Worm (Caenorhabditis elegans): ENCODE measurements around the gene M05D6.8.
A peak's percentile ranks its signal among the peaks of the same experiment; 100 is the strongest.

M05D6.8 gene

ce11 chrII:8449660-8450118 lies 21.4 kb downstream of the M05D6.8 start, which contains the start of gene F22B5.4:
Gene F22B5.4, plus strand, starts transcription at chrII:8449710.
- TF ChIP-seq nhr-84 (tag; optimal IDR thresholded peaks at IDR 0.05): no peak
- no peak for TF ChIP-seq sox-4 (tag; optimal IDR thresholded peaks at IDR 0.05)
- TF ChIP-seq snpc-4 (tag; optimal IDR thresholded peaks at IDR 0.05): no peak
- TF ChIP-seq nhr-28 (tag; optimal IDR thresholded peaks at IDR 0.05): no peak
- peak; percentile 43 for TF ChIP-seq nhr-20 (tag; optimal IDR thresholded peaks at IDR 0.05)
- TF ChIP-seq nhr-11 (tag; optimal IDR thresholded peaks at IDR 0.05): no peak
- no peak for TF ChIP-seq mab-9 (GFP tag; IDR thresholded peaks at IDR 0.05)
- peak; percentile 11 for TF ChIP-seq elt-2 (tag; optimal IDR thresholded peaks at IDR 0.05)
- peak in 1 of 2 experiments; percentile 26 for TF ChIP-seq lin-35 (GFP tag; optimal IDR thresholded peaks at IDR 0.05)
- TF ChIP-seq rnt-1 (tag; optimal IDR thresholded peaks at IDR 0.05): no peak

ce11 chrII:8446731-8447130 lies 24.3 kb downstream of the M05D6.8 start, which contains the start of gene cut-3:
Gene cut-3, minus strand, starts transcription at chrII:8446831.
- no peak for TF ChIP-seq fkh-8 (tag; optimal IDR thresholded peaks at IDR 0.05)
- no peak for TF ChIP-seq zip-4 (GFP tag; optimal IDR thresholded peaks at IDR 0.05)
- no peak for TF ChIP-seq nhr-71 (tag; optimal IDR thresholded peaks at IDR 0.05)
- no peak for TF ChIP-seq egl-13 (tag; optimal IDR thresholded peaks at IDR 0.05)
- no peak for TF ChIP-seq ceh-90 (tag; optimal IDR thresholded peaks at IDR 0.05)
- no peak for TF ChIP-seq snu-23 (GFP tag; optimal IDR thresholded peaks at IDR 0.05)
- no peak for TF ChIP-seq dpl-1 (GFP tag; optimal IDR thresholded peaks at IDR 0.05)
- no peak for TF ChIP-seq zag-1 (tag; optimal IDR thresholded peaks at IDR 0.05)
- no peak for TF ChIP-seq ztf-4 (tag; optimal IDR thresholded peaks at IDR 0.05)
- no peak for TF ChIP-seq elt-3 (tag; optimal IDR thresholded peaks at IDR 0.05)
- TF ChIP-seq unc-62 (GFP tag; optimal IDR thresholded peaks at IDR 0.05): no peak
- no peak for TF ChIP-seq elt-2 (tag; optimal IDR thresholded peaks at IDR 0.05)
- no peak for TF ChIP-seq nhr-85 (tag)

ce11 chrII:8444007-8444406 lies 27.0 kb downstream of the M05D6.8 start, which contains the start of gene evl-20:
Gene evl-20, plus strand, starts transcription at chrII:8444307.
- TF ChIP-seq hlh-4 (tag; optimal IDR thresholded peaks at IDR 0.05) (no peak), ets-5 (GFP tag; IDR thresholded peaks at IDR 0.05) (no peak), mep-1 (tag; optimal IDR thresholded peaks at IDR 0.05) (no peak), nhr-84 (tag; optimal IDR thresholded peaks at IDR 0.05) (no peak), ama-1 (optimal IDR thresholded peaks at IDR 0.05) (no peak), tlp-1 (tag; optimal IDR thresholded peaks at IDR 0.05) (no peak), fkh-10 (GFP tag; optimal IDR thresholded peaks at IDR 0.05) (no peak), skn-1 (tag; optimal IDR thresholded peaks at IDR 0.05) (no peak), unc-30 (tag; optimal IDR thresholded peaks at IDR 0.05) (no peak), nhr-76 (tag; optimal IDR thresholded peaks at IDR 0.05) (no peak), snu-23 (GFP tag; optimal IDR thresholded peaks at IDR 0.05) (no peak), nhr-71 (tag; optimal IDR thresholded peaks at IDR 0.05) (no peak), alr-1 (tag; optimal IDR thresholded peaks at IDR 0.05; ENCODE audit: borderline replicate concordance) (no peak), C34B4.2 (tag; optimal IDR thresholded peaks at IDR 0.05) (no peak), elt-2 (tag; optimal IDR thresholded peaks at IDR 0.05) (no peak), elt-3 (tag; optimal IDR thresholded peaks at IDR 0.05) (no peak), nhr-28 (tag; optimal IDR thresholded peaks at IDR 0.05) (no peak), swsn-7 (tag; optimal IDR thresholded peaks at IDR 0.05) (no peak), fos-1 (tag; optimal IDR thresholded peaks at IDR 0.05) (no peak), pax-3 (tag; optimal IDR thresholded peaks at IDR 0.05) (no peak)

ce11 chrII:8442717-8443223 lies 28.3 kb downstream of the M05D6.8 start, which contains the start of gene eif-3.G:
Gene eif-3.G, plus strand, starts transcription at chrII:8442767.
- no peak for TF ChIP-seq sptf-1 (tag; optimal IDR thresholded peaks at IDR 0.05)
- TF ChIP-seq egl-27 (tag; optimal IDR thresholded peaks at IDR 0.05): no peak
- no peak for TF ChIP-seq vab-15 (tag; optimal IDR thresholded peaks at IDR 0.05)
- TF ChIP-seq ets-5 (GFP tag; IDR thresholded peaks at IDR 0.05): no peak
- no peak for TF ChIP-seq efl-1 (optimal IDR thresholded peaks at IDR 0.05)
- TF ChIP-seq efl-1 (GFP tag; optimal IDR thresholded peaks at IDR 0.05 in 1 of 2): peak in 1 of 2 experiments; percentile 88
